Fruit fly (Drosophila melanogaster) whole organism, embryonic: Measurements from ENCODE around the gene Sqor.

Experiments
- ATbp ChIP-seq: fragments of 200-800 bp; sonication (Bioruptor generic); optimal IDR thresholded peaks from 2 replicates; lab custom pipeline; 2017; ENCODE audit warnings: missing biosample characterization, mild to moderate bottlenecking, missing genetic modification characterization, missing genetic modification reagents
- Asciz ChIP-seq: fragments of 200-800 bp; sonication (Bioruptor generic); optimal IDR thresholded peaks from 2 replicates; lab custom pipeline; 2017; ENCODE audit warnings: missing biosample characterization, mild to moderate bottlenecking, missing genetic modification characterization, missing genetic modification reagents
- CG11247 ChIP-seq: fragments of 200-800 bp; sonication (Bioruptor generic); IDR thresholded peaks from 2 replicates; pipeline ENCODE4 v1.3.6; 2022; ENCODE audit warnings: missing biosample characterization, missing genetic modification characterization
- CG11456 ChIP-seq: fragments of 200-800 bp; sonication (Bioruptor generic); IDR thresholded peaks from 3 replicates; pipeline ENCODE4 v1.3.6; 2022; ENCODE audit warnings: missing biosample characterization, missing genetic modification characterization
- CG11695 ChIP-seq: fragments of 200-800 bp; sonication (Bioruptor generic); IDR thresholded peaks from 3 replicates; pipeline ENCODE4 v1.3.6; 2022; ENCODE audit warnings: missing biosample characterization, missing genetic modification characterization
- CG12236 ChIP-seq: fragments of 200-800 bp; sonication (Bioruptor generic); optimal IDR thresholded peaks from 2 replicates; lab custom pipeline; 2016; ENCODE audit warnings: missing biosample characterization, missing genetic modification characterization
- CG15269 ChIP-seq: fragments of 200-800 bp; sonication (Bioruptor generic); optimal IDR thresholded peaks from 2 replicates; lab custom pipeline; 2018; ENCODE audit warnings: missing biosample characterization, mild to moderate bottlenecking, missing genetic modification characterization, moderate library complexity
- CG15514 ChIP-seq: fragments of 200-800 bp; sonication (Bioruptor generic); optimal IDR thresholded peaks from 3 replicates; lab custom pipeline; 2017; ENCODE audit warnings: missing biosample characterization, missing genetic modification characterization, mild to moderate bottlenecking, moderate library complexity, missing genetic modification reagents
- CG1603 ChIP-seq: fragments of 200-800 bp; sonication (Bioruptor generic); optimal IDR thresholded peaks from 2 replicates; lab custom pipeline; 2019; ENCODE audit warnings: missing biosample characterization, mild to moderate bottlenecking, missing genetic modification characterization, moderate library complexity
- CG17385 ChIP-seq: fragments of 200-800 bp; sonication (Bioruptor generic); optimal IDR thresholded peaks from 3 replicates; lab custom pipeline; 2018; ENCODE audit warnings: missing biosample characterization, mild to moderate bottlenecking, missing genetic modification characterization
- CG17829 ChIP-seq: fragments of 200-800 bp; optimal IDR thresholded peaks from 2 replicates; lab custom pipeline; 2019; ENCODE audit warnings: missing biosample characterization, mild to moderate bottlenecking, missing genetic modification characterization, moderate library complexity
- CG1792 ChIP-seq: fragments of 200-800 bp; sonication (Bioruptor generic); optimal IDR thresholded peaks from 2 replicates; lab custom pipeline; 2016; ENCODE audit warnings: missing biosample characterization, missing genetic modification characterization
- CG2129 ChIP-seq: fragments of 200-800 bp; sonication (Bioruptor generic); IDR thresholded peaks from 2 replicates; pipeline ENCODE4 v1.3.6; 2022; ENCODE audit warnings: missing biosample characterization, missing genetic modification characterization; ENCODE audit not compliant: partially characterized antibody
- CG3163 ChIP-seq: fragments of 200-800 bp; sonication (Bioruptor generic); optimal IDR thresholded peaks from 3 replicates; lab custom pipeline; 2016; ENCODE audit warnings: missing biosample characterization, missing genetic modification characterization
- CG33213 ChIP-seq: fragments of 200-800 bp; sonication (Bioruptor generic); optimal IDR thresholded peaks from 3 replicates; lab custom pipeline; 2016; ENCODE audit warnings: missing biosample characterization, missing genetic modification characterization
- CG33557 ChIP-seq: fragments of 200-800 bp; sonication (Bioruptor generic); optimal IDR thresholded peaks from 2 replicates; lab custom pipeline; 2019; ENCODE audit warnings: missing biosample characterization, mild to moderate bottlenecking, missing genetic modification characterization, moderate library complexity
- CG34224 ChIP-seq: fragments of 200-800 bp; sonication (Bioruptor generic); IDR thresholded peaks from 3 replicates; pipeline ENCODE4 v1.3.6; 2022; ENCODE audit warnings: missing biosample characterization, missing genetic modification characterization; ENCODE audit not compliant: partially characterized antibody
- CG42726 ChIP-seq: fragments of 200-800 bp; sonication (Bioruptor generic); IDR thresholded peaks from 2 replicates; pipeline ENCODE4 v1.3.6; 2022; ENCODE audit warnings: missing biosample characterization, missing genetic modification characterization; ENCODE audit not compliant: partially characterized antibody
- CG4328 ChIP-seq: fragments of 200-800 bp; sonication (Bioruptor generic); optimal IDR thresholded peaks from 3 replicates; lab custom pipeline; 2017; ENCODE audit warnings: missing biosample characterization, missing genetic modification reagents, missing genetic modification characterization
- CG4404 ChIP-seq: fragments of 200-800 bp; sonication (Bioruptor generic); IDR thresholded peaks from 2 replicates; pipeline ENCODE4 v1.3.6; 2022; ENCODE audit warnings: missing biosample characterization, missing genetic modification characterization
- CG4730 ChIP-seq: fragments of 200-800 bp; sonication (Bioruptor generic); IDR thresholded peaks from 2 replicates; pipeline ENCODE4 v1.3.6; 2022; ENCODE audit warnings: missing biosample characterization, missing genetic modification characterization
- CG5180 ChIP-seq: fragments of 200-800 bp; sonication (Bioruptor generic); optimal IDR thresholded peaks from 3 replicates; lab custom pipeline; 2017; ENCODE audit warnings: missing biosample characterization, missing genetic modification characterization, mild to moderate bottlenecking, moderate library complexity, missing genetic modification reagents
- CG6175 ChIP-seq: fragments of 200-800 bp; sonication (Bioruptor generic); IDR thresholded peaks from 3 replicates; pipeline ENCODE4 v1.3.6; 2022; ENCODE audit warnings: missing biosample characterization, missing genetic modification characterization
- CrebB ChIP-seq: fragments of 200-800 bp; sonication (Bioruptor generic); optimal IDR thresholded peaks from 3 replicates; lab custom pipeline; 2018; ENCODE audit warnings: missing biosample characterization, mild to moderate bottlenecking, missing genetic modification characterization
- D19A ChIP-seq: fragments of 200-800 bp; optimal IDR thresholded peaks from 3 replicates; lab custom pipeline; 2019; ENCODE audit warnings: missing biosample characterization, mild to moderate bottlenecking, missing genetic modification characterization, moderate library complexity
- Deaf1 ChIP-seq: fragments of 200-800 bp; optimal IDR thresholded peaks from 3 replicates; lab custom pipeline; 2019; ENCODE audit warnings: missing biosample characterization, mild to moderate bottlenecking, missing genetic modification characterization, moderate library complexity
- Dp ChIP-seq: fragments of 200-800 bp; sonication (Bioruptor generic); optimal IDR thresholded peaks from 2 replicates; lab custom pipeline; 2018; ENCODE audit warnings: missing biosample characterization, mild to moderate bottlenecking, missing genetic modification characterization, moderate library complexity
- HLH54F ChIP-seq: fragments of 200-800 bp; sonication (Bioruptor generic); optimal IDR thresholded peaks from 3 replicates; lab custom pipeline; 2016; ENCODE audit warnings: missing biosample characterization, missing genetic modification characterization
- Med ChIP-seq: fragments of 200-800 bp; sonication (Bioruptor generic); peaks from one replicate; lab custom pipeline; 2016; ENCODE audit warnings: missing biosample characterization, missing genetic modification characterization, mild to moderate bottlenecking, inconsistent platforms, moderate library complexity
- Mrtf ChIP-seq: fragments of 200-800 bp; sonication (Bioruptor generic); IDR thresholded peaks from 3 replicates; pipeline ENCODE4 v1.3.6; 2022; ENCODE audit warnings: missing biosample characterization, missing genetic modification characterization
- Myb ChIP-seq: fragments of 200-800 bp; sonication (Bioruptor generic); optimal IDR thresholded peaks from 2 replicates; lab custom pipeline; 2016; ENCODE audit warnings: missing biosample characterization, missing genetic modification characterization
- NC2β ChIP-seq: fragments of 200-800 bp; sonication (Bioruptor generic); optimal IDR thresholded peaks from 2 replicates; lab custom pipeline; 2016; ENCODE audit warnings: missing biosample characterization, missing genetic modification characterization
- NfI ChIP-seq: fragments of 200-800 bp; sonication (Bioruptor generic); optimal IDR thresholded peaks from 3 replicates; lab custom pipeline; 2018; ENCODE audit warnings: missing biosample characterization, mild to moderate bottlenecking, missing genetic modification characterization, moderate library complexity
- Oli ChIP-seq: fragments of 200-800 bp; sonication (Bioruptor generic); optimal IDR thresholded peaks from 2 replicates; lab custom pipeline; 2018; ENCODE audit warnings: missing biosample characterization, mild to moderate bottlenecking, missing genetic modification characterization, moderate library complexity
- Taf1 ChIP-seq: fragments of 200-800 bp; sonication (Bioruptor generic); IDR thresholded peaks from 2 replicates; pipeline ENCODE4 v1.3.6; 2022; ENCODE audit warnings: missing biosample characterization, missing genetic modification characterization
- bab2 ChIP-seq: fragments of 200-800 bp; sonication (Bioruptor generic); optimal IDR thresholded peaks from 2 replicates; lab custom pipeline; 2016; ENCODE audit warnings: missing biosample characterization, missing genetic modification characterization
- cas ChIP-seq: fragments of 200-800 bp; sonication (Bioruptor generic); IDR thresholded peaks from 2 replicates; pipeline ENCODE4 v1.3.6; 2022; ENCODE audit warnings: missing biosample characterization, missing genetic modification characterization
- grau ChIP-seq: fragments of 200-800 bp; optimal IDR thresholded peaks from 3 replicates; lab custom pipeline; 2019; ENCODE audit warnings: missing biosample characterization, mild to moderate bottlenecking, missing genetic modification characterization, moderate library complexity
- hkb ChIP-seq, 2 experiments: fragments of 200-800 bp in 1 of 2; fragments of >200 bp in 1 of 2; sonication (Bioruptor generic) in 1 of 2; IDR thresholded peaks in 1 of 2; optimal IDR thresholded peaks in 1 of 2; 2 replicates each; pipeline versions ENCODE4 v1.3.6 to Lab custom; 2017 to 2022; ENCODE audit warnings: missing biosample characterization in 1 of 2, missing genetic modification characterization in 1 of 2
- hth ChIP-seq: fragments of >200 bp; optimal IDR thresholded peaks from 2 replicates; lab custom pipeline; 2017; ENCODE audit warnings: inconsistent platforms
- klu ChIP-seq: fragments of 200-800 bp; sonication (Bioruptor generic); IDR thresholded peaks from 2 replicates; pipeline ENCODE4 v1.3.6; 2022; ENCODE audit warnings: missing biosample characterization, missing genetic modification characterization
- mirr ChIP-seq: fragments of 200-800 bp; sonication (Bioruptor generic); optimal IDR thresholded peaks from 3 replicates; lab custom pipeline; 2018; ENCODE audit warnings: missing biosample characterization, mild to moderate bottlenecking, missing genetic modification characterization
- nerfin-2 ChIP-seq: fragments of 200-800 bp; sonication (Bioruptor generic); IDR thresholded peaks from 2 replicates; pipeline ENCODE4 v1.3.6; 2022; ENCODE audit warnings: missing biosample characterization, missing genetic modification characterization; ENCODE audit not compliant: partially characterized antibody
- nom ChIP-seq: fragments of 200-800 bp; sonication (Bioruptor generic); optimal IDR thresholded peaks from 2 replicates; lab custom pipeline; 2017; ENCODE audit warnings: missing biosample characterization, missing genetic modification characterization, mild to moderate bottlenecking, moderate library complexity, missing genetic modification reagents
- onecut ChIP-seq: fragments of 200-800 bp; sonication (Bioruptor generic); IDR thresholded peaks from 2 replicates; pipeline ENCODE4 v1.3.6; 2022; ENCODE audit warnings: missing biosample characterization, missing genetic modification characterization
- pros ChIP-seq: fragments of 200-800 bp; sonication (Bioruptor generic); optimal IDR thresholded peaks from 3 replicates; lab custom pipeline; 2019; ENCODE audit warnings: missing biosample characterization, mild to moderate bottlenecking, missing genetic modification characterization, moderate library complexity
- pzg ChIP-seq: fragments of 200-800 bp; sonication (Bioruptor generic); optimal IDR thresholded peaks from 3 replicates; lab custom pipeline; 2018; ENCODE audit warnings: missing biosample characterization, mild to moderate bottlenecking, missing genetic modification characterization, moderate library complexity
- sc ChIP-seq, 3 experiments: fragments of >200 bp in 2 of 3; fragments of 200-800 bp in 1 of 3; sonication (Bioruptor generic) in 1 of 3; optimal IDR thresholded peaks; 2 replicates in 2 of 3; 3 replicates in 1 of 3; lab custom pipeline; 2017; ENCODE audit warnings: mild to moderate bottlenecking in 1 of 3, missing biosample characterization in 1 of 3, missing genetic modification characterization in 1 of 3, missing genetic modification reagents in 1 of 3
- stwl ChIP-seq: fragments of 200-800 bp; sonication (Bioruptor generic); optimal IDR thresholded peaks from 3 replicates; lab custom pipeline; 2018; ENCODE audit warnings: missing biosample characterization, mild to moderate bottlenecking, missing genetic modification characterization, moderate library complexity

Gene Sqor

dm6 chr3L:4221226-4221770 lies 18.7 kb upstream of the Sqor start (continued):
- TF ChIP-seq mirr (GFP tag; lab: Kevin White, UChicago): peak; percentile 89
- no peak for TF ChIP-seq CG33213 (GFP tag; lab: Kevin White, UChicago)
- TF ChIP-seq grau (tag; lab: Kevin White, UChicago): no peak
- TF ChIP-seq ATbp (GFP tag; lab: Kevin White, UChicago): no peak
- TF ChIP-seq nom: peak; percentile 47
- no peak for TF ChIP-seq hkb (optimal IDR thresholded peaks at IDR 0.05; lab: Kevin White, UChicago)
- TF ChIP-seq hkb (GFP tag; IDR thresholded peaks at IDR 0.05; lab: Robert Waterston, UW): no peak
- TF ChIP-seq sc (optimal IDR thresholded peaks at IDR 0.05; lab: Kevin White, UChicago): no peak
- no peak for TF ChIP-seq sc (GFP tag; optimal IDR thresholded peaks at IDR 0.05; lab: Kevin White, UChicago)
- no peak for TF ChIP-seq pzg (GFP tag; lab: Kevin White, UChicago)
- TF ChIP-seq CG4404 (GFP tag; lab: Robert Waterston, UW): no peak
- no peak for TF ChIP-seq CG11456
- TF ChIP-seq CG6175: peak; percentile 63; the same call in 2 of the 3 replicates
- TF ChIP-seq nerfin-2 (GFP tag; lab: Robert Waterston, UW): no peak
- TF ChIP-seq cas (GFP tag; lab: Robert Waterston, UW): no peak
- TF ChIP-seq Myb (GFP tag; lab: Kevin White, UChicago): no peak
- TF ChIP-seq CG42726 (GFP tag; lab: Robert Waterston, UW): no peak
- no peak for TF ChIP-seq HLH54F (GFP tag; lab: Kevin White, UChicago)
- no peak for TF ChIP-seq hth
- TF ChIP-seq Deaf1 (tag; lab: Kevin White, UChicago): peak; percentile 97
- TF ChIP-seq CG17385 (GFP tag; lab: Kevin White, UChicago): no peak
- TF ChIP-seq CG4730 (GFP tag; lab: Robert Waterston, UW): no peak
- TF ChIP-seq CG4328 (GFP tag; lab: Kevin White, UChicago): peak; percentile 45
- peak; percentile 37 for TF ChIP-seq CrebB
- peak; percentile 79 for TF ChIP-seq pros (GFP tag; lab: Kevin White, UChicago)
- TF ChIP-seq NC2β (GFP tag; lab: Kevin White, UChicago): no peak
- TF ChIP-seq CG1603 (tag; lab: Kevin White, UChicago): no peak
- no peak for TF ChIP-seq Taf1 (GFP tag; lab: Robert Waterston, UW)
- TF ChIP-seq Asciz: no peak
- TF ChIP-seq CG3163: no peak
- TF ChIP-seq bab2 (GFP tag; lab: Kevin White, UChicago): no peak
- TF ChIP-seq CG2129: no peak
- TF ChIP-seq D19A (tag; lab: Kevin White, UChicago): no peak
- peak; percentile 21 for TF ChIP-seq CG15269 (tag; lab: Kevin White, UChicago)
- TF ChIP-seq CG11695 (GFP tag; lab: Robert Waterston, UW): no peak
- TF ChIP-seq NfI (GFP tag; lab: Kevin White, UChicago): peak; percentile 34
- no peak for TF ChIP-seq Dp (GFP tag; lab: Kevin White, UChicago)
- no peak for TF ChIP-seq onecut (GFP tag; lab: Robert Waterston, UW)
- no peak for TF ChIP-seq CG1792 (GFP tag; lab: Kevin White, UChicago)
- no peak; the same call in 2 of the 3 replicates for TF ChIP-seq CG34224 (GFP tag; lab: Robert Waterston, UW)
- TF ChIP-seq CG11247 (GFP tag; lab: Robert Waterston, UW): no peak
- no peak for TF ChIP-seq CG12236 (GFP tag; lab: Kevin White, UChicago)
- peak; percentile 14 for TF ChIP-seq CG5180 (GFP tag; lab: Kevin White, UChicago)
- TF ChIP-seq CG15514: peak; percentile 52
- TF ChIP-seq Oli (tag; lab: Kevin White, UChicago): no peak
- no peak for TF ChIP-seq klu (GFP tag; lab: Robert Waterston, UW)
- no peak for TF ChIP-seq CG17829 (tag; lab: Kevin White, UChicago)
- no peak for TF ChIP-seq stwl (tag; lab: Kevin White, UChicago)
- no peak for TF ChIP-seq Mrtf (GFP tag; lab: Robert Waterston, UW)
- peak; percentile 30 for TF ChIP-seq Med (GFP tag; lab: Kevin White, UChicago)
- TF ChIP-seq CG33557 (GFP tag; lab: Kevin White, UChicago): no peak
